Worm (Caenorhabditis elegans): ENCODE results near the gene atg-9.

DNA sequence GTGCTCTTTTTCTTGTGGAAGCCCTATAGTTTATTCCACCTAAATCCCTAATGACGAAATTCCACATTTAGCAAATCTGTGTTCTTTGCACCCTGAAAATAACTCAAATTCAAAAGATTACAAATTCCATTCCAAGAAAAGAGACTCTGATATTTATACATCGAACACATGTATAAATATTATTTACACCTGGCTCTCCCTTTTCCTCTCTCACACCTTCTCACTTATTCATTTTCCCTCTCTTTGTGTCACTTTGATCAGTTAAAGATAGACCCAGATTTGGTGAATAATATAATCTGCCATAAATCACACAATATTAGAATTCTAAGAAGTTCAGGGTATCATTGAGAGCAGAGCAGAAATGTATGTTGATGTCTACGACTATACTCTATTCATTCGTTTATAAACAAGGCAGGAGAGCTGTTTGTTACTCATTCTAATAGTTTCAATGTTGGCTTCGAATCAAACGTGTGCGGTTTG lies 43.1 kb downstream of the atg-9 start, which contains the start of gene nhr-254:
- TF ChIP-seq nhr-11 (tag; optimal IDR thresholded peaks at IDR 0.05) = peak; percentile 31
- no peak for TF ChIP-seq tag-97 (GFP tag; IDR thresholded peaks at IDR 0.05)
- TF ChIP-seq ama-1 (optimal IDR thresholded peaks at IDR 0.05) = no peak
- no peak for TF ChIP-seq egl-27 (tag; optimal IDR thresholded peaks at IDR 0.05)
- no peak for TF ChIP-seq daf-12 (tag; optimal IDR thresholded peaks at IDR 0.05)
- TF ChIP-seq ceh-82 (tag; optimal IDR thresholded peaks at IDR 0.05) = no peak
- no peak for TF ChIP-seq nhr-6 (tag; optimal IDR thresholded peaks at IDR 0.05)

Measured in whole organism, L4 larva.